Worm (Caenorhabditis elegans) whole organism, L4/young adult: Measurements from ENCODE around the gene F53G2.3.

Experiments used
- W03F9.2 ChIP-seq: fragments of 150-350 bp; optimal IDR thresholded peaks from 2 replicates; lab custom pipeline; 2014; ENCODE audit warnings: missing biosample characterization, missing genetic modification characterization
- dao-5 ChIP-seq: sonication (generic microtip); optimal IDR thresholded peaks from 2 replicates; lab custom pipeline; 2016; ENCODE audit warnings: missing genotype, missing genetic modification characterization, moderate library complexity, missing compliant biosample characterization

ce11 chrII:2479047-2479446 is 1.2 kb upstream of the F53G2.3 start, which contains the start of gene F53G2.12:
- no peak for TF ChIP-seq dao-5 (tag; lab: Kevin White, UChicago)
- no peak for TF ChIP-seq W03F9.2 (tag; lab: Kevin White, UChicago)
